In the genomic region with DNA sequence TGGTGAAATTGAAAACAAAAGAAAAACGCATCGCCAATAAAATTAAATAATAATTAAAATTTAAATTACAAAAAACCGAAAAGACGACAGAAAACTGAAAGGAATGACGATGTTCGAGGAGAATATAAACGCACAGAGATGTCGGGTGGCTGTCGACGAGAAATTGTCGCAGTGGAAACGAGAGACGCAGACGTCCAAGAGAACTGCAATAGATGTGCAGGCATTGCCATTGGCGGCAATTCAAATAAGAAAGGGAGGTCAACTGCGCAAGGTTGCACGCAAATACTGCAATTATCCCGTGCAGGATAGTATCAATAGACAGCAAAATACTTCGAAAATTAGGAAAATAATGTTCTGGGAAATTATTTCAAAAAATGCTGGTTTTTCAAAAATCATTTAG, we compare ENCODE assay signal across 5 worm cellular contexts.
TF ChIP-seq lines count a peak whose summit lies in the region.

No protein-coding gene starts in this region.

TF ChIP-seq in whole organism, L1 larva, 84 proteins besides CTCF, POLR2A, EP300 and RAD21 (continues in another document):
- TF ChIP-seq elt-2 (tag; optimal IDR thresholded peaks at IDR 0.05; lab: Kevin White, UChicago) = peak; percentile 97
- TF ChIP-seq nhr-12 (tag; optimal IDR thresholded peaks at IDR 0.05; lab: Kevin White, UChicago) = peak; percentile 31
- TF ChIP-seq lsy-2 (tag; optimal IDR thresholded peaks at IDR 0.05; lab: Kevin White, UChicago) = peak; percentile 97
- TF ChIP-seq efl-1 (optimal IDR thresholded peaks at IDR 0.05; lab: Kevin White, UChicago) = peak; percentile 100
- TF ChIP-seq efl-1 (GFP tag; optimal IDR thresholded peaks at IDR 0.05 in 1 of 2; lab: Kevin White, UChicago) = peak; percentile 100
- peak; percentile 97 for TF ChIP-seq nhr-77 (tag; optimal IDR thresholded peaks at IDR 0.05; lab: Kevin White, UChicago)
- TF ChIP-seq ceh-8 (GFP tag; optimal IDR thresholded peaks at IDR 0.05; lab: Kevin White, UChicago) = peak; percentile 98
- TF ChIP-seq fkh-10 (GFP tag; optimal IDR thresholded peaks at IDR 0.05; lab: Kevin White, UChicago) = peak; percentile 96
- peak; percentile 37 for TF ChIP-seq hlh-17 (GFP tag; optimal IDR thresholded peaks at IDR 0.05; lab: Kevin White, UChicago; ENCODE audit: borderline replicate concordance)
- TF ChIP-seq ceh-82 (tag; optimal IDR thresholded peaks at IDR 0.05; lab: Kevin White, UChicago) = peak; percentile 98 to 99 (median 98)
- peak; percentile 96 for TF ChIP-seq ztf-4 (tag; optimal IDR thresholded peaks at IDR 0.05; lab: Kevin White, UChicago)
- no peak for TF ChIP-seq pqm-1 (tag; optimal IDR thresholded peaks at IDR 0.05; lab: Kevin White, UChicago)
- TF ChIP-seq tbx-2 (tag; optimal IDR thresholded peaks at IDR 0.05; lab: Kevin White, UChicago) = peak; percentile 99
- peak; percentile 56 to 97 for TF ChIP-seq ztf-11 (tag; optimal IDR thresholded peaks at IDR 0.05; lab: Kevin White, UChicago)
- TF ChIP-seq sptf-1 (tag; optimal IDR thresholded peaks at IDR 0.05; lab: Kevin White, UChicago) = no peak
- TF ChIP-seq elt-3 (tag; optimal IDR thresholded peaks at IDR 0.05; lab: Kevin White, UChicago) = peak in 5 of 6 experiments; percentile 91 to 99 (median 98)

TF ChIP-seq in whole organism, L3 larva, 47 proteins besides CTCF, POLR2A, EP300 and RAD21 (continues in another document):
- TF ChIP-seq nhr-237 (tag; optimal IDR thresholded peaks at IDR 0.05; lab: Kevin White, UChicago) = no peak
- TF ChIP-seq daf-12 (tag; optimal IDR thresholded peaks at IDR 0.05; lab: Kevin White, UChicago) = peak; percentile 65
- peak; percentile 96 for TF ChIP-seq nhr-11 (tag; optimal IDR thresholded peaks at IDR 0.05; lab: Kevin White, UChicago)
- TF ChIP-seq hmg-11 (tag; optimal IDR thresholded peaks at IDR 0.05; lab: Kevin White, UChicago) = peak; percentile 95
- peak; percentile 97 for TF ChIP-seq jun-1 (tag; optimal IDR thresholded peaks at IDR 0.05; lab: Kevin White, UChicago)
- peak; percentile 69 for TF ChIP-seq mdl-1 (tag; optimal IDR thresholded peaks at IDR 0.05; lab: Kevin White, UChicago)
- TF ChIP-seq egl-27 (tag; optimal IDR thresholded peaks at IDR 0.05; lab: Kevin White, UChicago) = peak; percentile 74
- no peak for TF ChIP-seq mml-1 (tag; optimal IDR thresholded peaks at IDR 0.05; lab: Kevin White, UChicago)
- peak; percentile 90 for TF ChIP-seq ztf-4 (tag; optimal IDR thresholded peaks at IDR 0.05; lab: Kevin White, UChicago)
- peak; percentile 92 for TF ChIP-seq pqm-1 (tag; optimal IDR thresholded peaks at IDR 0.05; lab: Kevin White, UChicago)
- TF ChIP-seq ceh-9 (tag; optimal IDR thresholded peaks at IDR 0.05; lab: Kevin White, UChicago) = peak; percentile 11
- peak; percentile 95 for TF ChIP-seq skn-1 (tag; optimal IDR thresholded peaks at IDR 0.05; lab: Kevin White, UChicago)
- TF ChIP-seq aly-2 (tag; optimal IDR thresholded peaks at IDR 0.05; lab: Kevin White, UChicago) = peak; percentile 79
- peak; percentile 53 for TF ChIP-seq sea-2 (GFP tag; optimal IDR thresholded peaks at IDR 0.05; lab: Kevin White, UChicago)
- TF ChIP-seq ZK546.5 (tag; optimal IDR thresholded peaks at IDR 0.05; lab: Kevin White, UChicago) = peak; percentile 100
- TF ChIP-seq unc-62 (GFP tag; optimal IDR thresholded peaks at IDR 0.05; lab: Kevin White, UChicago) = peak; percentile 91
- TF ChIP-seq lin-15B (tag; optimal IDR thresholded peaks at IDR 0.05; lab: Kevin White, UChicago) = peak; percentile 99
- peak; percentile 48 for TF ChIP-seq nhr-67 (tag; optimal IDR thresholded peaks at IDR 0.05; lab: Kevin White, UChicago)

TF ChIP-seq in whole organism, early embryonic, 17 proteins besides CTCF, POLR2A, EP300 and RAD21:
- TF ChIP-seq ceh-13 (GFP tag; optimal IDR thresholded peaks at IDR 0.05; lab: Kevin White, UChicago) = no peak
- no peak; the same call in none of the 2 replicates for TF ChIP-seq pes-1 (GFP tag; IDR thresholded peaks at IDR 0.05; lab: Robert Waterston, UW)
- no peak for TF ChIP-seq aly-1 (tag; optimal IDR thresholded peaks at IDR 0.05; lab: Kevin White, UChicago)
- TF ChIP-seq ets-7 (tag; optimal IDR thresholded peaks at IDR 0.05; lab: Kevin White, UChicago) = no peak
- TF ChIP-seq scrt-1 (GFP tag; IDR thresholded peaks at IDR 0.05; lab: Robert Waterston, UW) = peak; percentile 46; the same call in 1 of the 2 replicates
- peak; percentile 93 for TF ChIP-seq F13C5.2 (tag; optimal IDR thresholded peaks at IDR 0.05; lab: Kevin White, UChicago)
- TF ChIP-seq flt-1 (GFP tag; IDR thresholded peaks at IDR 0.05; lab: Robert Waterston, UW) = peak; percentile 76
- peak; percentile 82 for TF ChIP-seq hmg-4 (GFP tag; optimal IDR thresholded peaks at IDR 0.05; lab: Kevin White, UChicago)
- peak; percentile 68; the same call in 1 of the 2 replicates for TF ChIP-seq sea-1 (GFP tag; conservative IDR thresholded peaks at IDR 0.05; lab: Robert Waterston, UW)
- TF ChIP-seq ceh-36 (tag; optimal IDR thresholded peaks at IDR 0.05; lab: Kevin White, UChicago) = no peak
- peak; percentile 61 for TF ChIP-seq tbx-37 (GFP tag; conservative IDR thresholded peaks at IDR 0.05; lab: Robert Waterston, UW)
- TF ChIP-seq hmbx-1 (tag; optimal IDR thresholded peaks at IDR 0.05; lab: Kevin White, UChicago) = no peak
- TF ChIP-seq ama-1 (optimal IDR thresholded peaks at IDR 0.05; lab: Kevin White, UChicago) = no peak
- TF ChIP-seq tbx-11 (GFP tag; IDR thresholded peaks at IDR 0.05; lab: Robert Waterston, UW) = peak; percentile 58; the same call in 1 of the 2 replicates
- TF ChIP-seq hnd-1 (tag; optimal IDR thresholded peaks at IDR 0.05; lab: Kevin White, UChicago) = peak; percentile 53
- TF ChIP-seq tra-4 (tag; optimal IDR thresholded peaks at IDR 0.05; lab: Kevin White, UChicago) = no peak
- TF ChIP-seq B0310.2 (tag; optimal IDR thresholded peaks at IDR 0.05; lab: Kevin White, UChicago) = peak; percentile 25

TF ChIP-seq in whole organism, midembryonic, 9 proteins besides CTCF, POLR2A, EP300 and RAD21:
- TF ChIP-seq tab-1 (GFP tag; IDR thresholded peaks at IDR 0.05; lab: Robert Waterston, UW) = 0 out of 2 replicates have a peak, but pooled peaks have one; percentile 36
- TF ChIP-seq klf-2 (GFP tag; conservative IDR thresholded peaks at IDR 0.05; lab: Robert Waterston, UW) = no peak
- no peak for TF ChIP-seq ref-1 (GFP tag; conservative IDR thresholded peaks at IDR 0.05; lab: Robert Waterston, UW)
- peak; percentile 95 for TF ChIP-seq cog-1 (tag; optimal IDR thresholded peaks at IDR 0.05; lab: Kevin White, UChicago)
- peak; percentile 49; the same call in 1 of the 2 replicates for TF ChIP-seq T22C8.4 (GFP tag; IDR thresholded peaks at IDR 0.05; lab: Robert Waterston, UW)
- TF ChIP-seq ztf-23 (GFP tag; IDR thresholded peaks at IDR 0.05; lab: Robert Waterston, UW) = peak; percentile 90
- no peak for TF ChIP-seq med-1 (GFP tag; optimal IDR thresholded peaks at IDR 0.05; lab: Kevin White, UChicago; ENCODE audit: insufficient read depth)
- TF ChIP-seq ztf-29 (GFP tag; IDR thresholded peaks at IDR 0.05; lab: Robert Waterston, UW) = no peak
- TF ChIP-seq flt-1 (GFP tag; IDR thresholded peaks at IDR 0.05; lab: Robert Waterston, UW) = peak; percentile 86

TF ChIP-seq in whole organism, young adult, 124 proteins besides CTCF, POLR2A, EP300 and RAD21 (continues in another document):
- peak; percentile 90 for TF ChIP-seq ceh-100 (GFP tag; IDR thresholded peaks at IDR 0.05; lab: Robert Waterston, UW)
- TF ChIP-seq mes-4 (tag; optimal IDR thresholded peaks at IDR 0.05; lab: Kevin White, UChicago) = peak; percentile 14
- TF ChIP-seq tlf-1 (GFP tag; optimal IDR thresholded peaks at IDR 0.05; lab: Kevin White, UChicago) = peak; percentile 99
- peak; percentile 79 for TF ChIP-seq tbp1 (GFP tag; optimal IDR thresholded peaks at IDR 0.05; lab: Kevin White, UChicago)
- TF ChIP-seq lin-26 (GFP tag; IDR thresholded peaks at IDR 0.05; lab: Robert Waterston, UW) = peak; percentile 84
- TF ChIP-seq hrde-1 (tag; optimal IDR thresholded peaks at IDR 0.05; lab: Kevin White, UChicago; ENCODE audit: borderline replicate concordance) = peak; percentile 88
- TF ChIP-seq hlh-26 (GFP tag; conservative IDR thresholded peaks at IDR 0.05; lab: Robert Waterston, UW) = no peak
- TF ChIP-seq unc-130 (GFP tag; optimal IDR thresholded peaks at IDR 0.05; lab: Kevin White, UChicago) = peak; percentile 96
- peak; percentile 100 for TF ChIP-seq let-607 (tag; optimal IDR thresholded peaks at IDR 0.05; lab: Kevin White, UChicago)
- peak; percentile 96 for TF ChIP-seq atf-7 (tag; optimal IDR thresholded peaks at IDR 0.05; lab: Kevin White, UChicago)
- peak; percentile 100 for TF ChIP-seq lin-54 (GFP tag; optimal IDR thresholded peaks at IDR 0.05; lab: Kevin White, UChicago)
- TF ChIP-seq ztf-25 (GFP tag; IDR thresholded peaks at IDR 0.05; lab: Robert Waterston, UW) = no peak
- peak; percentile 79 for TF ChIP-seq egl-18 (GFP tag; IDR thresholded peaks at IDR 0.05; lab: Robert Waterston, UW)
- TF ChIP-seq Y67H2A.10 (GFP tag; conservative IDR thresholded peaks at IDR 0.05; lab: Robert Waterston, UW) = peak; percentile 91
- peak; percentile 81; the same call in 1 of the 2 replicates for TF ChIP-seq bed-2 (GFP tag; IDR thresholded peaks at IDR 0.05; lab: Robert Waterston, UW)
- TF ChIP-seq cebp-2 (GFP tag; IDR thresholded peaks at IDR 0.05; lab: Robert Waterston, UW) = peak; percentile 89; the same call in 1 of the 2 replicates
- TF ChIP-seq nhr-27 (tag; optimal IDR thresholded peaks at IDR 0.05; lab: Kevin White, UChicago) = peak; percentile 70
- TF ChIP-seq him-1 (tag; optimal IDR thresholded peaks at IDR 0.05; lab: Kevin White, UChicago) = peak; percentile 95
- TF ChIP-seq nhr-120 (GFP tag; IDR thresholded peaks at IDR 0.05; lab: Robert Waterston, UW) = 0 out of 2 replicates have a peak, but pooled peaks have one; percentile 69
- TF ChIP-seq K12H6.12 (tag; optimal IDR thresholded peaks at IDR 0.05; lab: Kevin White, UChicago) = peak; percentile 97
- peak; percentile 97 for TF ChIP-seq ekl-4 (GFP tag; IDR thresholded peaks at IDR 0.05; lab: Robert Waterston, UW)
- TF ChIP-seq Y53G8AR.9 (GFP tag; conservative IDR thresholded peaks at IDR 0.05; lab: Robert Waterston, UW) = peak; percentile 98
- TF ChIP-seq Y56A3A.18 (GFP tag; IDR thresholded peaks at IDR 0.05; lab: Robert Waterston, UW) = peak; percentile 90
- peak; percentile 88; the same call in 1 of the 2 replicates for TF ChIP-seq Y79H2A.3 (GFP tag; conservative IDR thresholded peaks at IDR 0.05; lab: Robert Waterston, UW)
- peak; percentile 81 for TF ChIP-seq snpc-1.1 (tag; optimal IDR thresholded peaks at IDR 0.05; lab: Kevin White, UChicago; ENCODE audit: insufficient read depth)
- peak; percentile 96 for TF ChIP-seq nhr-90 (tag; optimal IDR thresholded peaks at IDR 0.05; lab: Kevin White, UChicago)
- peak; percentile 89 for TF ChIP-seq F23B12.7 (tag; optimal IDR thresholded peaks at IDR 0.05; lab: Kevin White, UChicago; ENCODE audit: insufficient read depth)
- peak; percentile 81 for TF ChIP-seq snpc-4 (GFP tag; optimal IDR thresholded peaks at IDR 0.05; lab: Kevin White, UChicago)
- TF ChIP-seq snpc-4 (tag; optimal IDR thresholded peaks at IDR 0.05; lab: Kevin White, UChicago) = peak; percentile 90 to 93 (median 91)
- TF ChIP-seq hmg-1.2 (GFP tag; IDR thresholded peaks at IDR 0.05; lab: Robert Waterston, UW) = peak; percentile 94
